Worm (Caenorhabditis elegans) whole organism, L3 larva: Measurements from ENCODE around the gene clec-75.

Experiments used
- ZK546.5 ChIP-seq: sonication (generic microtip); optimal IDR thresholded peaks from 2 replicates; lab custom pipeline; 2017; ENCODE audit warnings: missing biosample characterization, missing genetic modification characterization
- ceh-16 ChIP-seq: sonication (generic microtip); optimal IDR thresholded peaks from 2 replicates; lab custom pipeline; 2017; ENCODE audit warnings: missing biosample characterization, missing genetic modification characterization
- ceh-9 ChIP-seq: sonication (generic microtip); optimal IDR thresholded peaks from 2 replicates; lab custom pipeline; 2018; ENCODE audit warnings: missing biosample characterization, missing genetic modification characterization
- elt-3 ChIP-seq, 3 experiments: fragments of 150-350 bp in 1 of 3; sonication (generic microtip) in 2 of 3; optimal IDR thresholded peaks; 2 replicates in 2 of 3; 4 replicates in 1 of 3; lab custom pipeline; 2014 to 2017; ENCODE audit warnings: missing biosample characterization in 3 of 3, missing genetic modification characterization in 3 of 3
- lin-15B ChIP-seq: fragments of 150-350 bp; optimal IDR thresholded peaks from 2 replicates; lab custom pipeline; 2014; ENCODE audit warnings: missing biosample characterization, missing genetic modification characterization
- nhr-12 ChIP-seq: fragments of 150-350 bp; optimal IDR thresholded peaks from 2 replicates; lab custom pipeline; 2014; ENCODE audit warnings: missing biosample characterization, missing genetic modification characterization
- nhr-23 ChIP-seq: fragments of 150-350 bp; optimal IDR thresholded peaks from 2 replicates; lab custom pipeline; 2014; ENCODE audit warnings: missing biosample characterization, missing genetic modification reagents, missing genetic modification characterization
- nhr-43 ChIP-seq: sonication (generic microtip); optimal IDR thresholded peaks from 2 replicates; lab custom pipeline; 2016; ENCODE audit warnings: mild to moderate bottlenecking, missing genetic modification characterization, missing compliant biosample characterization; ENCODE audit not compliant: poor library complexity, severe bottlenecking
- nhr-76 ChIP-seq: fragments of 150-350 bp; sonication (generic microtip); optimal IDR thresholded peaks from 5 replicates; lab custom pipeline; 2014; ENCODE audit warnings: missing biosample characterization, missing genetic modification characterization
- pqm-1 ChIP-seq: fragments of 150-350 bp; optimal IDR thresholded peaks from 2 replicates; lab custom pipeline; 2017; ENCODE audit warnings: missing biosample characterization, missing genetic modification characterization, inconsistent platforms
- snpc-4 ChIP-seq: fragments of 150-350 bp; optimal IDR thresholded peaks from 2 replicates; lab custom pipeline; 2014; ENCODE audit warnings: missing biosample characterization, missing genetic modification characterization
- unc-39 ChIP-seq: sonication (generic microtip); optimal IDR thresholded peaks from 4 replicates; lab custom pipeline; 2017; ENCODE audit warnings: missing biosample characterization, missing genetic modification characterization
- zag-1 ChIP-seq: fragments of 150-350 bp; optimal IDR thresholded peaks from 2 replicates; lab custom pipeline; 2014; ENCODE audit warnings: missing biosample characterization, missing genetic modification characterization

DNA sequence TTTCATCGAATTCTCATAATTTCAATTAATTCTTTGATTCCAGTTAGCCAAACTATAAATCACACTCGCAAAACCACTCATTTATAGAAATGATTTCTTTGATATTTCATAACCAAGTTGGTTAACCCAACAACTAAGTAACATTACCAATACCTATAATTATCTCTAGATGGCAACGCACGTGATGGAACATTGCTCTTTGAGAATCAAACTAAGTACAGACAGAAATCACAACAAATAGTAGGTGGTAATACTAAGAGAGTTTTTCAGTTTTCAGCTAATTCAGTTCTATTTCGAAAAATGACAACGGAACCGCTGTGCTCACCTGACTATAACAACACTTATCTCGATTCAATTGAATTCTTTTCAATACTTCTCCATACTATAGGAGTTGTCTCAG lies 21.1 kb downstream of the clec-75 start, which contains the start of gene srh-223:
- no peak for TF ChIP-seq ceh-9 (tag; lab: Kevin White, UChicago)
- no peak for TF ChIP-seq nhr-76
- no peak for TF ChIP-seq lin-15B
- no peak for TF ChIP-seq ZK546.5 (tag; lab: Kevin White, UChicago)
- no peak for TF ChIP-seq nhr-12 (tag; lab: Kevin White, UChicago)
- no peak for TF ChIP-seq unc-39
- no peak for TF ChIP-seq pqm-1 (tag; lab: Kevin White, UChicago)
- no peak for TF ChIP-seq elt-3 (tag; optimal IDR thresholded peaks at IDR 0.05; lab: Kevin White, UChicago)
- TF ChIP-seq zag-1 (tag; lab: Kevin White, UChicago), result no peak
- no peak for TF ChIP-seq nhr-23 (tag; lab: Kevin White, UChicago)
- TF ChIP-seq nhr-43 (tag; lab: Kevin White, UChicago), result no peak
- no peak for TF ChIP-seq snpc-4 (tag; lab: Kevin White, UChicago)
- no peak for TF ChIP-seq ceh-16 (tag; lab: Kevin White, UChicago)
